Fruit fly (Drosophila melanogaster): ENCODE measurements around the gene Uch-L5.

- TF ChIP-seq psq (optimal IDR thresholded peaks at IDR 0.05) = no peak
- no peak for TF ChIP-seq EcR (GFP tag; optimal IDR thresholded peaks at IDR 0.05)
- no peak for TF ChIP-seq Dll (optimal IDR thresholded peaks at IDR 0.05)
- TF ChIP-seq CG8478 (optimal IDR thresholded peaks at IDR 0.05) = no peak
- no peak for TF ChIP-seq usp (GFP tag; optimal IDR thresholded peaks at IDR 0.05)
- no peak for TF ChIP-seq pan (optimal IDR thresholded peaks at IDR 0.05)
Measured at dm6 chr3L:9497981-9498619, 21.3 kb upstream of the Uch-L5 start.
